Worm (Caenorhabditis elegans) whole organism, midembryonic: Measurements from ENCODE around the gene myo-3.

Source experiments
- T22C8.4 ChIP-seq: fragments of 200-800 bp; sonication (Bioruptor generic); IDR thresholded peaks from 2 replicates; pipeline ENCODE4 v1.3.6; 2022; ENCODE audit warnings: missing genetic modification characterization, missing compliant biosample characterization
- cog-1 ChIP-seq: sonication (generic microtip); optimal IDR thresholded peaks from 2 replicates; lab custom pipeline; 2016; ENCODE audit warnings: missing genetic modification characterization, missing compliant biosample characterization
- flt-1 ChIP-seq: fragments of 200-800 bp; sonication (Bioruptor generic); IDR thresholded peaks from 2 replicates; pipeline ENCODE4 v1.3.6; 2022; ENCODE audit warnings: missing genetic modification characterization, missing compliant biosample characterization
- klf-2 ChIP-seq: fragments of 200-800 bp; sonication (Bioruptor generic); conservative IDR thresholded peaks from 2 replicates; pipeline ENCODE4 v1.3.6; 2022; ENCODE audit warnings: missing genetic modification reagents, missing genetic modification characterization, missing compliant biosample characterization
- med-1 ChIP-seq: sonication (generic microtip); optimal IDR thresholded peaks from 2 replicates; lab custom pipeline; 2017; ENCODE audit warnings: missing genetic modification characterization, mild to moderate bottlenecking, missing compliant biosample characterization, antibody characterized with exemption, missing genetic modification reagents; ENCODE audit not compliant: insufficient read depth
- ref-1 ChIP-seq: fragments of 200-800 bp; sonication (Bioruptor generic); conservative IDR thresholded peaks from 2 replicates; pipeline ENCODE4 v1.3.6; 2022; ENCODE audit warnings: missing genetic modification reagents, missing genetic modification characterization, missing compliant biosample characterization
- tab-1 ChIP-seq: fragments of 200-800 bp; sonication (Bioruptor generic); IDR thresholded peaks from 2 replicates; pipeline ENCODE4 v1.3.6; 2022; ENCODE audit warnings: missing genetic modification characterization, missing compliant biosample characterization
- ztf-23 ChIP-seq: fragments of 200-800 bp; sonication (Bioruptor generic); IDR thresholded peaks from 2 replicates; pipeline ENCODE4 v1.3.6; 2022; ENCODE audit warnings: missing genetic modification reagents, missing genetic modification characterization, missing compliant biosample characterization
- ztf-29 ChIP-seq: fragments of 200-800 bp; sonication (Bioruptor generic); IDR thresholded peaks from 2 replicates; pipeline ENCODE4 v1.3.6; 2022; ENCODE audit warnings: missing genetic modification reagents, missing genetic modification characterization, missing compliant biosample characterization

The myo-3 gene

ce11 chrV:12258922-12259321 is 24.8 kb upstream of the myo-3 start, which contains the start of gene ugt-56:
Gene ugt-56 (plus strand): TSS chrV:12258982.
- TF ChIP-seq tab-1 (GFP tag; lab: Robert Waterston, UW) (no peak), flt-1 (GFP tag; lab: Robert Waterston, UW) (no peak), T22C8.4 (GFP tag; lab: Robert Waterston, UW) (no peak), med-1 (GFP tag; lab: Kevin White, UChicago) (no peak), ref-1 (GFP tag; lab: Robert Waterston, UW) (no peak), cog-1 (no peak), ztf-23 (GFP tag; lab: Robert Waterston, UW) (no peak), ztf-29 (no peak), klf-2 (GFP tag; lab: Robert Waterston, UW) (no peak)

- no peak for TF ChIP-seq ref-1 (GFP tag; lab: Robert Waterston, UW)
- no peak for TF ChIP-seq med-1 (GFP tag; lab: Kevin White, UChicago)
- TF ChIP-seq ztf-29: no peak
- TF ChIP-seq T22C8.4 (GFP tag; lab: Robert Waterston, UW): no peak
- no peak for TF ChIP-seq flt-1 (GFP tag; lab: Robert Waterston, UW)
- TF ChIP-seq ztf-23 (GFP tag; lab: Robert Waterston, UW): no peak
- TF ChIP-seq tab-1 (GFP tag; lab: Robert Waterston, UW): no peak
- no peak for TF ChIP-seq cog-1
- no peak for TF ChIP-seq klf-2 (GFP tag; lab: Robert Waterston, UW)
Measured at ce11 chrV:12256398-12256797, 22.3 kb upstream of the myo-3 start, which contains the start of gene ugt-55. Gene ugt-55 (plus strand): TSS chrV:12256698.

ce11 chrV:12255343-12255742 is 21.2 kb upstream of the myo-3 start, which contains the start of gene T04H1.12:
Gene T04H1.12 (plus strand): TSS chrV:12255643.
- TF ChIP-seq T22C8.4 (GFP tag; lab: Robert Waterston, UW): no peak
- no peak for TF ChIP-seq cog-1
- no peak for TF ChIP-seq ztf-23 (GFP tag; lab: Robert Waterston, UW)
- no peak for TF ChIP-seq ref-1 (GFP tag; lab: Robert Waterston, UW)
- no peak for TF ChIP-seq klf-2 (GFP tag; lab: Robert Waterston, UW)
- TF ChIP-seq tab-1 (GFP tag; lab: Robert Waterston, UW): no peak
- no peak for TF ChIP-seq ztf-29
- TF ChIP-seq med-1 (GFP tag; lab: Kevin White, UChicago): no peak
- TF ChIP-seq flt-1 (GFP tag; lab: Robert Waterston, UW): no peak

ce11 chrV:12252272-12252671 is 18.1 kb upstream of the myo-3 start, which contains the start of gene lrx-1:
Gene lrx-1 (plus strand): TSS chrV:12252572.
- TF ChIP-seq ztf-23 (GFP tag; lab: Robert Waterston, UW) (no peak), ref-1 (GFP tag; lab: Robert Waterston, UW) (no peak), flt-1 (GFP tag; lab: Robert Waterston, UW) (no peak), klf-2 (GFP tag; lab: Robert Waterston, UW) (no peak), ztf-29 (no peak), med-1 (GFP tag; lab: Kevin White, UChicago) (no peak), tab-1 (GFP tag; lab: Robert Waterston, UW) (no peak), cog-1 (no peak), T22C8.4 (GFP tag; lab: Robert Waterston, UW) (no peak)

- TF ChIP-seq tab-1 (GFP tag; lab: Robert Waterston, UW): no peak
- TF ChIP-seq ztf-29: no peak
- no peak for TF ChIP-seq T22C8.4 (GFP tag; lab: Robert Waterston, UW)
- no peak for TF ChIP-seq cog-1
- no peak for TF ChIP-seq klf-2 (GFP tag; lab: Robert Waterston, UW)
- TF ChIP-seq med-1 (GFP tag; lab: Kevin White, UChicago): no peak
- TF ChIP-seq flt-1 (GFP tag; lab: Robert Waterston, UW): no peak
- no peak for TF ChIP-seq ztf-23 (GFP tag; lab: Robert Waterston, UW)
- no peak for TF ChIP-seq ref-1 (GFP tag; lab: Robert Waterston, UW)
Measured at ce11 chrV:12251041-12251440, 16.9 kb upstream of the myo-3 start, which contains the start of gene T04H1.5. Gene T04H1.5 (plus strand): TSS chrV:12251341.

- TF ChIP-seq med-1 (GFP tag; lab: Kevin White, UChicago) (no peak), ref-1 (GFP tag; lab: Robert Waterston, UW) (no peak), klf-2 (GFP tag; lab: Robert Waterston, UW) (no peak), flt-1 (GFP tag; lab: Robert Waterston, UW) (no peak)
Measured at ce11 chrV:12245777-12246452, 11.8 kb upstream of the myo-3 start.

- TF ChIP-seq cog-1 (no peak), ztf-23 (GFP tag; lab: Robert Waterston, UW) (no peak), flt-1 (GFP tag; lab: Robert Waterston, UW) (no peak), T22C8.4 (GFP tag; lab: Robert Waterston, UW) (no peak), tab-1 (GFP tag; lab: Robert Waterston, UW) (no peak), klf-2 (GFP tag; lab: Robert Waterston, UW) (no peak), ztf-29 (no peak), med-1 (GFP tag; lab: Kevin White, UChicago) (no peak), ref-1 (GFP tag; lab: Robert Waterston, UW) (no peak)
Measured at ce11 chrV:12244980-12245742, 11.0 kb upstream of the myo-3 start, which contains the start of the genes T04H1.13, slfl-5 and rad-50. Gene T04H1.13 (minus strand): TSS chrV:12245030. Gene slfl-5 (minus strand): TSS chrV:12245044. Gene rad-50 (plus strand): TSS chrV:12245646.

ce11 chrV:12241126-12241525 is 7.0 kb upstream of the myo-3 start, which contains the start of gene ttr-22:
Gene ttr-22 (plus strand): TSS chrV:12241426.
- TF ChIP-seq med-1 (GFP tag; lab: Kevin White, UChicago): no peak
- no peak for TF ChIP-seq flt-1 (GFP tag; lab: Robert Waterston, UW)
- TF ChIP-seq ztf-23 (GFP tag; lab: Robert Waterston, UW): no peak
- TF ChIP-seq ztf-29: no peak
- TF ChIP-seq klf-2 (GFP tag; lab: Robert Waterston, UW): no peak
- no peak for TF ChIP-seq tab-1 (GFP tag; lab: Robert Waterston, UW)
- no peak for TF ChIP-seq ref-1 (GFP tag; lab: Robert Waterston, UW)
- no peak for TF ChIP-seq cog-1
- TF ChIP-seq T22C8.4 (GFP tag; lab: Robert Waterston, UW): no peak
